Worm (Caenorhabditis elegans) whole organism, late embryonic: Measurements from ENCODE around the gene bbs-4.

ENCODE experiments used
- Y22D7AL.16 ChIP-seq: sonication (generic microtip); optimal IDR thresholded peaks from 2 replicates; lab custom pipeline; 2016; ENCODE audit warnings: missing genetic modification characterization, missing compliant biosample characterization
- ama-1 ChIP-seq: fragments of 150-350 bp; optimal IDR thresholded peaks from 2 replicates; lab custom pipeline; 2014
- ceh-19 ChIP-seq: fragments of 200-800 bp; sonication (Bioruptor generic); optimal IDR thresholded peaks from 2 replicates; lab custom pipeline; 2018; ENCODE audit warnings: mild to moderate bottlenecking, missing genetic modification characterization, missing compliant biosample characterization
- ceh-30 ChIP-seq: fragments of 150-350 bp; optimal IDR thresholded peaks from 2 replicates; lab custom pipeline; 2014; ENCODE audit warnings: missing biosample characterization, missing genetic modification characterization
- ceh-34 ChIP-seq: sonication (generic microtip); optimal IDR thresholded peaks from 2 replicates; lab custom pipeline; 2016; ENCODE audit warnings: mild to moderate bottlenecking, missing genetic modification characterization, missing compliant biosample characterization
- ceh-48 ChIP-seq: sonication (generic microtip); optimal IDR thresholded peaks from 2 replicates; lab custom pipeline; 2016; ENCODE audit warnings: missing genetic modification characterization, inconsistent platforms, missing compliant biosample characterization
- elt-2 ChIP-seq: sonication (generic microtip); optimal IDR thresholded peaks from 2 replicates; lab custom pipeline; 2016; ENCODE audit warnings: missing genetic modification reagents, missing genetic modification characterization, missing compliant biosample characterization
- nhr-11 ChIP-seq: fragments of 150-350 bp; optimal IDR thresholded peaks from 2 replicates; lab custom pipeline; 2014; ENCODE audit warnings: missing biosample characterization, missing genetic modification characterization
- pha-4 ChIP-seq: fragments of 150-350 bp; optimal IDR thresholded peaks from 2 replicates; lab custom pipeline; 2018; ENCODE audit warnings: missing biosample characterization, missing genetic modification reagents, missing genetic modification characterization
- pros-1 ChIP-seq: fragments of 150-350 bp; optimal IDR thresholded peaks from 2 replicates; lab custom pipeline; 2014; ENCODE audit warnings: missing biosample characterization, missing genetic modification reagents, missing genetic modification characterization
- rnt-1 ChIP-seq: sonication (generic microtip); optimal IDR thresholded peaks from 2 replicates; lab custom pipeline; 2016; ENCODE audit warnings: missing genetic modification characterization, missing compliant biosample characterization
- syd-9 ChIP-seq: sonication (generic microtip); optimal IDR thresholded peaks from 2 replicates; lab custom pipeline; 2016; ENCODE audit warnings: mild to moderate bottlenecking, missing genetic modification characterization, moderate library complexity, missing compliant biosample characterization

DNA sequence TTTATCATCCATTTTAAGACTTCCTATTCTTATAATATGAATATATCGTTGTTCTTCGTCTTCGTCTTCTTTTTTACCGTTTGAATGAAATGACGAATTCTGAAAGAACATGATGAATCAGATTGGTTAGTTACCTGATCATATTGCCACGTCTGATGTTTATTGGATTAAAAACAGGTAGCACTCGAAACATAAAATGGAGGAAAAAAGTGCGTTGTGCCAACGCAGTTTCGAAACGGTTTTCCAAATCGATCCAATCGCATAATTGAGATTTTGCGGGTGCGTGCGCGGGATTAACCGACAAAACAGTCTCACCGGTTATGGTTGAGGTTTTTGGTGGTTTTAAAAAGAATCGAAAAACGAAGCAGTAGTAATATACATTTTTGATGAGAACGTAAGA is 16.4 kb downstream of the bbs-4 start, which contains the start of gene rom-2:
- TF ChIP-seq ceh-48 (no peak), pros-1 (tag; lab: Kevin White, UChicago) (no peak), elt-2 (tag; lab: Kevin White, UChicago) (no peak), Y22D7AL.16 (tag; lab: Kevin White, UChicago) (no peak), rnt-1 (tag; lab: Kevin White, UChicago) (no peak), ceh-30 (tag; lab: Kevin White, UChicago) (no peak), nhr-11 (tag; lab: Kevin White, UChicago) (no peak), ama-1 (lab: Kevin White, UChicago) (no peak), syd-9 (tag; lab: Kevin White, UChicago) (no peak), pha-4 (tag; lab: Kevin White, UChicago) (no peak), ceh-34 (tag; lab: Kevin White, UChicago) (no peak), ceh-19 (no peak)
